Fruit fly (Drosophila melanogaster): ENCODE results near the gene PGRP-SB2.

Gene PGRP-SB2

dm6 chr3L:16765647-16766628 is 39.6 kb downstream of the PGRP-SB2 start, which contains the start of gene Nrt (continued):
- TF ChIP-seq Trl (optimal IDR thresholded peaks at IDR 0.05) (peak in 1 of 2 experiments; percentile 10), Trl (GFP tag; optimal IDR thresholded peaks at IDR 0.05) (no peak), pita (GFP tag; optimal IDR thresholded peaks at IDR 0.05) (no peak), CG15073 (GFP tag; optimal IDR thresholded peaks at IDR 0.05) (no peak), nerfin-2 (GFP tag; IDR thresholded peaks at IDR 0.05; ENCODE audit: partially characterized antibody) (0 out of 2 replicates have a peak, but pooled peaks have one; percentile 40), twi (tag; optimal IDR thresholded peaks at IDR 0.05) (peak; percentile 59), lov (optimal IDR thresholded peaks at IDR 0.05) (no peak), lov (GFP tag; IDR thresholded peaks at IDR 0.05) (0 out of 3 replicates have a peak, but pooled peaks have one; percentile 64), CG17568 (GFP tag; optimal IDR thresholded peaks at IDR 0.05) (peak; percentile 77), gt (GFP tag; IDR thresholded peaks at IDR 0.05) (no peak), crp (GFP tag; optimal IDR thresholded peaks at IDR 0.05) (no peak), stwl (tag; optimal IDR thresholded peaks at IDR 0.05) (peak; percentile 4), Ptx1 (GFP tag; IDR thresholded peaks at IDR 0.05) (no peak), CG10267 (tag; optimal IDR thresholded peaks at IDR 0.05) (peak; percentile 83), CG30403 (GFP tag; optimal IDR thresholded peaks at IDR 0.05) (peak; percentile 63), CG32772 (GFP tag; IDR thresholded peaks at IDR 0.05) (peak; percentile 49; the same call in 1 of the 2 replicates), Xbp1 (GFP tag; optimal IDR thresholded peaks at IDR 0.05) (peak; percentile 38), Fer2 (tag; optimal IDR thresholded peaks at IDR 0.05) (peak; percentile 28), tup (GFP tag; optimal IDR thresholded peaks at IDR 0.05) (peak; percentile 11), ewg (GFP tag; optimal IDR thresholded peaks at IDR 0.05) (no peak), Ets97D (GFP tag; optimal IDR thresholded peaks at IDR 0.05) (no peak), Spps (tag; optimal IDR thresholded peaks at IDR 0.05) (peak; percentile 59), Med (GFP tag) (peak; percentile 93), sd (tag; optimal IDR thresholded peaks at IDR 0.05) (peak; percentile 17), CG9727 (GFP tag; optimal IDR thresholded peaks at IDR 0.05) (peak; percentile 66), HLHmδ (GFP tag; optimal IDR thresholded peaks at IDR 0.05) (peak; percentile 55), fd102C (GFP tag; optimal IDR thresholded peaks at IDR 0.05) (no peak), tx (GFP tag; optimal IDR thresholded peaks at IDR 0.05) (no peak), Hsf (GFP tag; optimal IDR thresholded peaks at IDR 0.05) (peak; percentile 26), nau (GFP tag; optimal IDR thresholded peaks at IDR 0.05) (peak; percentile 37), mirr (GFP tag; optimal IDR thresholded peaks at IDR 0.05) (no peak), tgo (GFP tag; IDR thresholded peaks at IDR 0.05) (peak; percentile 44; the same call in 1 of the 3 replicates), amos (GFP tag; IDR thresholded peaks at IDR 0.05; ENCODE audit: partially characterized antibody) (peak; percentile 50), ci (GFP tag; IDR thresholded peaks at IDR 0.05) (peak; percentile 57; the same call in 2 of the 3 replicates), Opbp (GFP tag; IDR thresholded peaks at IDR 0.05; ENCODE audit: partially characterized antibody) (peak; percentile 64), gcm (GFP tag; optimal IDR thresholded peaks at IDR 0.05) (peak; percentile 97), jing (GFP tag; optimal IDR thresholded peaks at IDR 0.05) (no peak), HHEX (GFP tag; optimal IDR thresholded peaks at IDR 0.05) (peak; percentile 63), NfI (GFP tag; optimal IDR thresholded peaks at IDR 0.05) (peak; percentile 49), CG11398 (GFP tag; optimal IDR thresholded peaks at IDR 0.05) (no peak), CG31388 (GFP tag; optimal IDR thresholded peaks at IDR 0.05) (no peak), CG14050 (GFP tag; IDR thresholded peaks at IDR 0.05) (peak; percentile 59; the same call in 2 of the 3 replicates), sna (GFP tag; IDR thresholded peaks at IDR 0.05; ENCODE audit: partially characterized antibody) (peak; percentile 20; the same call in 1 of the 2 replicates), nmo (GFP tag; optimal IDR thresholded peaks at IDR 0.05) (peak; percentile 37), CG14667 (GFP tag; IDR thresholded peaks at IDR 0.05) (no peak), CG33213 (GFP tag; optimal IDR thresholded peaks at IDR 0.05) (no peak), MBD-R2 (GFP tag; IDR thresholded peaks at IDR 0.05) (peak; percentile 26; the same call in 1 of the 2 replicates)
